Worm (Caenorhabditis elegans): ENCODE results near the gene F13D11.4.

DNA sequence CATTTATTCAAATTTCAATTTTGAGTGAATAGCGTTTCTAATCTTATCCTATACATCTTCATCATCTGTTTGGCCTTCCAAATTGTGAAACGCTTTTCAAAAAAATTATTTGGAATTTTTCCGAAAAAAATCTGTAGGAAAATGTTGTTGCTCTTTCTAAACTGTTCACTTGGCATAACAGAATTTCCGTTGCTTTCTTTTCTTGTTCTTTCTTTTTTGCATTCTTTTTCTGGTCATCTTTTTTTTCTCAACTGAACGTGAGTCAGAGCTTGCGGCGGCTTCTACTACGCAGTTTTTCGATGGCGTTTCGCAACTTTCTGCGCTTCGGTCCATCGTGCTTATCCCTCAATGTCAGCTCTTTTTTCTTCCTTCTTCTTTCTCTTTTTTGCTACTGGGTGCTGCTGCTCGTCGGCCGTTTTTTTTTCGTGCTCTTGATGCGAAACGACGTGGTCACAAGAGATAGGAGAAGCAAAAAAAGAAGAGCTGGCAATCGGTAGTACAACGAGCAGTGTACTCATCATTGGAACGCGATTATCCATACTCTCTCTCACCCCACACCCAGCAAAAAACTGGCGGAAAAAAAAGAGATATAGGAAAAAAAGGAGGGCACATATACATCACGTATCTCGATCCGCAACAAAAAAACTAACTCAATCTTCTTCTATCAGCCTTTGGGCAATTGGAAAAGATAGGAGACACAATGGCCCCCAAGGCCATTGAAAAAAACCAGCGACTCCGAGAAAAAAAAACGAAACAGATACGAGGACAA, 14.7 kb downstream of the F13D11.4 start:
- TF ChIP-seq hmg-4 (GFP tag; optimal IDR thresholded peaks at IDR 0.05) (no peak), ama-1 (optimal IDR thresholded peaks at IDR 0.05) (no peak), F13C5.2 (tag; optimal IDR thresholded peaks at IDR 0.05) (no peak), hmbx-1 (tag; optimal IDR thresholded peaks at IDR 0.05) (no peak), flt-1 (GFP tag; IDR thresholded peaks at IDR 0.05) (no peak), hnd-1 (tag; optimal IDR thresholded peaks at IDR 0.05) (no peak), tra-4 (tag; optimal IDR thresholded peaks at IDR 0.05) (no peak), B0310.2 (tag; optimal IDR thresholded peaks at IDR 0.05) (no peak)

All from whole organism, early embryonic.